Fruit fly (Drosophila melanogaster) whole organism, embryonic: ENCODE measurements around the gene p24-1.

ENCODE experiments used
- Abd-B ChIP-seq: fragments of 200-800 bp; sonication (Bioruptor generic); optimal IDR thresholded peaks from 2 replicates; lab custom pipeline; 2018; ENCODE audit warnings: missing biosample characterization, mild to moderate bottlenecking, missing genetic modification characterization, moderate library complexity
- Atf3 ChIP-seq: fragments of 200-800 bp; sonication (Bioruptor generic); optimal IDR thresholded peaks from 3 replicates; lab custom pipeline; 2016; ENCODE audit warnings: missing biosample characterization, missing genetic modification characterization
- BEAF-32 ChIP-seq: fragments of 200-800 bp; sonication (Bioruptor generic); optimal IDR thresholded peaks from 3 replicates; lab custom pipeline; 2017; ENCODE audit warnings: missing biosample characterization, missing genetic modification characterization, mild to moderate bottlenecking, moderate library complexity, missing genetic modification reagents
- CG10431 ChIP-seq: fragments of 200-800 bp; sonication (Bioruptor generic); optimal IDR thresholded peaks from 3 replicates; lab custom pipeline; 2018; ENCODE audit warnings: missing biosample characterization, mild to moderate bottlenecking, missing genetic modification characterization
- CG13424 ChIP-seq: fragments of 200-800 bp; sonication (Bioruptor generic); optimal IDR thresholded peaks from 2 replicates; lab custom pipeline; 2019; ENCODE audit warnings: missing biosample characterization, mild to moderate bottlenecking, missing genetic modification characterization, moderate library complexity
- CG14710 ChIP-seq: fragments of 200-800 bp; sonication (Bioruptor generic); optimal IDR thresholded peaks from 3 replicates; lab custom pipeline; 2019; ENCODE audit warnings: missing biosample characterization, mild to moderate bottlenecking, missing genetic modification characterization, moderate library complexity
- CG15011 ChIP-seq: fragments of 200-800 bp; sonication (Bioruptor generic); optimal IDR thresholded peaks from 3 replicates; lab custom pipeline; 2018; ENCODE audit warnings: missing biosample characterization, mild to moderate bottlenecking, missing genetic modification characterization
- CG1602 ChIP-seq: fragments of 200-800 bp; sonication (Bioruptor generic); optimal IDR thresholded peaks from 3 replicates; lab custom pipeline; 2016; ENCODE audit warnings: missing biosample characterization, missing genetic modification characterization
- CG16779 ChIP-seq: fragments of 200-800 bp; sonication (Bioruptor generic); IDR thresholded peaks from 2 replicates; pipeline ENCODE4 v1.3.6; 2022; ENCODE audit warnings: missing biosample characterization, missing genetic modification characterization
- CG17829 ChIP-seq: fragments of 200-800 bp; optimal IDR thresholded peaks from 2 replicates; lab custom pipeline; 2019; ENCODE audit warnings: missing biosample characterization, mild to moderate bottlenecking, missing genetic modification characterization, moderate library complexity
- CG30403 ChIP-seq: fragments of 200-800 bp; sonication (Bioruptor generic); optimal IDR thresholded peaks from 3 replicates; lab custom pipeline; 2016; ENCODE audit warnings: missing biosample characterization, missing genetic modification characterization
- CG31441 ChIP-seq: fragments of 200-800 bp; sonication (Bioruptor generic); IDR thresholded peaks from 2 replicates; pipeline ENCODE4 v1.3.6; 2022; ENCODE audit warnings: missing biosample characterization, missing genetic modification characterization
- CG34224 ChIP-seq: fragments of 200-800 bp; sonication (Bioruptor generic); IDR thresholded peaks from 3 replicates; pipeline ENCODE4 v1.3.6; 2022; ENCODE audit warnings: missing biosample characterization, missing genetic modification characterization; ENCODE audit not compliant: partially characterized antibody
- CG4617 ChIP-seq: fragments of 200-800 bp; sonication (Bioruptor generic); optimal IDR thresholded peaks from 3 replicates; lab custom pipeline; 2016; ENCODE audit warnings: missing biosample characterization, missing genetic modification characterization, borderline replicate concordance
- CG6175 ChIP-seq: fragments of 200-800 bp; sonication (Bioruptor generic); IDR thresholded peaks from 3 replicates; pipeline ENCODE4 v1.3.6; 2022; ENCODE audit warnings: missing biosample characterization, missing genetic modification characterization
- CG7372 ChIP-seq: fragments of 200-800 bp; sonication (Bioruptor generic); IDR thresholded peaks from 2 replicates; pipeline ENCODE4 v1.3.6; 2022; ENCODE audit warnings: missing biosample characterization, missing genetic modification characterization
- CG7839 ChIP-seq: fragments of 200-800 bp; sonication (Bioruptor generic); optimal IDR thresholded peaks from 3 replicates; lab custom pipeline; 2018; ENCODE audit warnings: missing biosample characterization, mild to moderate bottlenecking, missing genetic modification characterization, moderate library complexity
- CG8924 ChIP-seq: fragments of 200-800 bp; optimal IDR thresholded peaks from 3 replicates; lab custom pipeline; 2019; ENCODE audit warnings: missing biosample characterization, mild to moderate bottlenecking, missing genetic modification characterization, moderate library complexity
- Dip2 ChIP-seq: fragments of 200-800 bp; sonication (Bioruptor generic); IDR thresholded peaks from 2 replicates; pipeline ENCODE4 v1.3.6; 2022; ENCODE audit warnings: missing biosample characterization, missing genetic modification characterization
- HHEX ChIP-seq: fragments of 200-800 bp; sonication (Bioruptor generic); optimal IDR thresholded peaks from 3 replicates; lab custom pipeline; 2017; ENCODE audit warnings: missing biosample characterization, mild to moderate bottlenecking, missing genetic modification characterization, missing genetic modification reagents
- HLH4C ChIP-seq: fragments of 200-800 bp; sonication (Bioruptor generic); IDR thresholded peaks from 3 replicates; pipeline ENCODE4 v1.3.6; 2022; ENCODE audit warnings: missing biosample characterization, missing genetic modification characterization; ENCODE audit not compliant: partially characterized antibody
- Hr51 ChIP-seq, 2 experiments: fragments of 200-800 bp; sonication (Bioruptor generic); optimal IDR thresholded peaks; 2 replicates in 1 of 2; 3 replicates in 1 of 2; lab custom pipeline; 2016 to 2018; ENCODE audit warnings: missing biosample characterization in 2 of 2, missing genetic modification characterization in 2 of 2, mild to moderate bottlenecking in 1 of 2, moderate library complexity in 1 of 2
- Lim3 ChIP-seq: fragments of 200-800 bp; sonication (Bioruptor generic); IDR thresholded peaks from 2 replicates; pipeline ENCODE4 v1.3.6; 2022; ENCODE audit warnings: missing biosample characterization, missing genetic modification characterization
- Meics ChIP-seq: fragments of 200-800 bp; sonication (Bioruptor generic); optimal IDR thresholded peaks from 2 replicates; lab custom pipeline; 2017; ENCODE audit warnings: missing biosample characterization, mild to moderate bottlenecking, missing genetic modification characterization
- NC2α ChIP-seq: fragments of 200-800 bp; sonication (Bioruptor generic); optimal IDR thresholded peaks from 2 replicates; lab custom pipeline; 2016; ENCODE audit warnings: missing biosample characterization, missing genetic modification characterization
- Oli ChIP-seq: fragments of 200-800 bp; sonication (Bioruptor generic); optimal IDR thresholded peaks from 2 replicates; lab custom pipeline; 2018; ENCODE audit warnings: missing biosample characterization, mild to moderate bottlenecking, missing genetic modification characterization, moderate library complexity
- Rx ChIP-seq: fragments of 200-800 bp; sonication (Bioruptor generic); IDR thresholded peaks from 2 replicates; pipeline ENCODE4 v1.3.6; 2022; ENCODE audit warnings: missing biosample characterization, missing genetic modification characterization
- Sin3A ChIP-seq: fragments of >200 bp; optimal IDR thresholded peaks from 2 replicates; lab custom pipeline; 2018
- Sox100B ChIP-seq: fragments of 200-800 bp; sonication (Bioruptor generic); optimal IDR thresholded peaks from 3 replicates; lab custom pipeline; 2018; ENCODE audit warnings: missing biosample characterization, mild to moderate bottlenecking, missing genetic modification characterization
- Xbp1 ChIP-seq: fragments of 200-800 bp; sonication (Bioruptor generic); optimal IDR thresholded peaks from 3 replicates; lab custom pipeline; 2016; ENCODE audit warnings: missing biosample characterization, mild to moderate bottlenecking, missing genetic modification characterization
- ab ChIP-seq: fragments of 200-800 bp; sonication (Bioruptor generic); optimal IDR thresholded peaks from 2 replicates; lab custom pipeline; 2016; ENCODE audit warnings: missing biosample characterization, missing genetic modification characterization
- ara ChIP-seq: fragments of 200-800 bp; sonication (Bioruptor generic); IDR thresholded peaks from 2 replicates; pipeline ENCODE4 v1.3.6; 2022; ENCODE audit warnings: missing biosample characterization, missing genetic modification characterization
- ase ChIP-seq: fragments of 200-800 bp; sonication (Bioruptor generic); IDR thresholded peaks from 3 replicates; pipeline ENCODE4 v1.3.6; 2022; ENCODE audit warnings: missing biosample characterization, missing genetic modification characterization
- bbx ChIP-seq: fragments of 200-800 bp; sonication (Bioruptor generic); IDR thresholded peaks from 2 replicates; pipeline ENCODE4 v1.3.6; 2022; ENCODE audit warnings: missing biosample characterization, missing genetic modification characterization; ENCODE audit not compliant: partially characterized antibody
- caup ChIP-seq: fragments of 200-800 bp; sonication (Bioruptor generic); optimal IDR thresholded peaks from 3 replicates; lab custom pipeline; 2017; ENCODE audit warnings: missing biosample characterization, mild to moderate bottlenecking, missing genetic modification characterization, moderate library complexity; ENCODE audit not compliant: severe bottlenecking
- chinmo ChIP-seq: fragments of 200-800 bp; sonication (Bioruptor generic); IDR thresholded peaks from 4 replicates; pipeline ENCODE4 v1.3.6; 2022; ENCODE audit warnings: missing biosample characterization, missing genetic modification characterization; ENCODE audit not compliant: partially characterized antibody
- crol ChIP-seq: fragments of 200-800 bp; sonication (Bioruptor generic); IDR thresholded peaks from 2 replicates; pipeline ENCODE4 v1.3.6; 2022; ENCODE audit warnings: missing biosample characterization, missing genetic modification characterization
- dysf ChIP-seq: fragments of 200-800 bp; sonication (Bioruptor generic); IDR thresholded peaks from 3 replicates; pipeline ENCODE4 v1.3.6; 2022; ENCODE audit warnings: missing biosample characterization, missing genetic modification characterization
- fd102C ChIP-seq: fragments of 200-800 bp; sonication (Bioruptor generic); optimal IDR thresholded peaks from 2 replicates; lab custom pipeline; 2018; ENCODE audit warnings: missing biosample characterization, mild to moderate bottlenecking, missing genetic modification characterization, moderate library complexity
- hb ChIP-seq: fragments of 200-800 bp; sonication (Bioruptor generic); IDR thresholded peaks from 3 replicates; pipeline ENCODE4 v1.3.6; 2022; ENCODE audit warnings: missing biosample characterization, missing genetic modification characterization; ENCODE audit not compliant: partially characterized antibody
- lilli ChIP-seq: fragments of 200-800 bp; sonication (Bioruptor generic); optimal IDR thresholded peaks from 3 replicates; lab custom pipeline; 2016; ENCODE audit warnings: missing biosample characterization, missing genetic modification characterization
- luna ChIP-seq: fragments of 200-800 bp; sonication (Bioruptor generic); optimal IDR thresholded peaks from 2 replicates; lab custom pipeline; 2016; ENCODE audit warnings: missing biosample characterization, missing genetic modification characterization
- nau ChIP-seq: fragments of 200-800 bp; sonication (Bioruptor generic); optimal IDR thresholded peaks from 3 replicates; lab custom pipeline; 2017; ENCODE audit warnings: missing biosample characterization, mild to moderate bottlenecking, missing genetic modification characterization, missing genetic modification reagents
- phol ChIP-seq: fragments of 200-800 bp; sonication (Bioruptor generic); optimal IDR thresholded peaks from 3 replicates; lab custom pipeline; 2018; ENCODE audit warnings: missing biosample characterization, mild to moderate bottlenecking, missing genetic modification characterization, moderate library complexity
- psq ChIP-seq: fragments of 200-800 bp; sonication (Bioruptor generic); optimal IDR thresholded peaks from 2 replicates; lab custom pipeline; 2017; ENCODE audit warnings: missing biosample characterization, missing genetic modification characterization
- pum ChIP-seq: fragments of 200-800 bp; sonication (Bioruptor generic); optimal IDR thresholded peaks from 2 replicates; lab custom pipeline; 2016; ENCODE audit warnings: missing biosample characterization, missing genetic modification characterization
- run ChIP-seq: fragments of 200-800 bp; sonication (Bioruptor generic); optimal IDR thresholded peaks from 3 replicates; lab custom pipeline; 2018; ENCODE audit warnings: missing biosample characterization, mild to moderate bottlenecking, missing genetic modification characterization
- slou ChIP-seq: fragments of 200-800 bp; sonication (Bioruptor generic); optimal IDR thresholded peaks from 3 replicates; lab custom pipeline; 2016; ENCODE audit warnings: missing biosample characterization, missing genetic modification characterization
- slp2 ChIP-seq: fragments of 200-800 bp; sonication (Bioruptor generic); optimal IDR thresholded peaks from 2 replicates; lab custom pipeline; 2016; ENCODE audit warnings: missing biosample characterization, missing genetic modification characterization
- trem ChIP-seq: fragments of 200-800 bp; optimal IDR thresholded peaks from 3 replicates; lab custom pipeline; 2019; ENCODE audit warnings: missing biosample characterization, mild to moderate bottlenecking, missing genetic modification characterization, moderate library complexity
- twi ChIP-seq: fragments of 200-800 bp; optimal IDR thresholded peaks from 2 replicates; lab custom pipeline; 2019; ENCODE audit warnings: missing biosample characterization, mild to moderate bottlenecking, missing genetic modification characterization, moderate library complexity

Gene p24-1

DNA sequence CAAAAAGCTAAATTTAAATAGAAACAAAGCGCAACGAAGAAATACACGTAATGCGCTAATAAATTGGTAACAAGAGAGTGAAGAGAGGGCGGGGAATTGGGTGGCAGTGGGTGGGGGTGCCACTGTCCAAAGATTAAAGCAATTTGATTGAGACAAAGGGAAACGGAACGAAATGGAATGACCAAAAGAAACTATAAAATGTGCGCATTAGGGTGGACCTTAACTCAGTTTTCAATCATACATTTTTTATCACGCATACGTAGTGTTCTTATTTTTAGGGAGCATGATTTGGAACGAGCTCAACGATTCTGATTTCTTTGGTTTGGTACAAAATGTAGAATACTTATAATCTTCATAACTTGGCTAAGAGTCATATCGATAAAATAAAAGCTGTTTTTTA is 30.4 kb downstream of the p24-1 start (continued):
- no peak for TF ChIP-seq bbx (GFP tag; lab: Robert Waterston, UW)
- no peak for TF ChIP-seq run
- no peak for TF ChIP-seq Abd-B (GFP tag; lab: Kevin White, UChicago)
- no peak for TF ChIP-seq CG7372 (GFP tag; lab: Robert Waterston, UW)
- peak in 1 of 2 experiments; percentile 12 for TF ChIP-seq Hr51 (GFP tag; optimal IDR thresholded peaks at IDR 0.05; lab: Kevin White, UChicago)
- no peak for TF ChIP-seq slou (GFP tag; lab: Kevin White, UChicago)
- TF ChIP-seq CG7839 (tag; lab: Kevin White, UChicago) = peak; percentile 9
- TF ChIP-seq pum (GFP tag; lab: Kevin White, UChicago) = no peak
- TF ChIP-seq CG14710 (tag; lab: Kevin White, UChicago) = no peak
- TF ChIP-seq trem (tag; lab: Kevin White, UChicago) = no peak
- no peak for TF ChIP-seq CG1602 (GFP tag; lab: Kevin White, UChicago)
- no peak for TF ChIP-seq psq (GFP tag; lab: Kevin White, UChicago)
- 0 out of 3 replicates have a peak, but pooled peaks have one; percentile 23 for TF ChIP-seq dysf (GFP tag; lab: Robert Waterston, UW)
- no peak for TF ChIP-seq phol (tag; lab: Kevin White, UChicago)
- no peak for TF ChIP-seq Rx (GFP tag; lab: Robert Waterston, UW)
- TF ChIP-seq CG31441 (GFP tag; lab: Robert Waterston, UW) = no peak
- TF ChIP-seq twi (tag; lab: Kevin White, UChicago) = no peak
- no peak for TF ChIP-seq Xbp1
- TF ChIP-seq Oli (tag; lab: Kevin White, UChicago) = no peak
- peak; percentile 29 for TF ChIP-seq Meics (GFP tag; lab: Kevin White, UChicago)
- peak; percentile 9 for TF ChIP-seq CG17829 (tag; lab: Kevin White, UChicago)
- no peak for TF ChIP-seq Sin3A
- TF ChIP-seq Sox100B (GFP tag; lab: Kevin White, UChicago) = no peak
- no peak for TF ChIP-seq CG30403 (GFP tag; lab: Kevin White, UChicago)
- no peak for TF ChIP-seq ara
- peak; percentile 26 for TF ChIP-seq CG13424 (tag; lab: Kevin White, UChicago)
- no peak for TF ChIP-seq CG6175 (GFP tag; lab: Robert Waterston, UW)
- TF ChIP-seq nau = no peak
- TF ChIP-seq CG34224 (GFP tag; lab: Robert Waterston, UW) = no peak
- TF ChIP-seq hb (GFP tag; lab: Robert Waterston, UW) = no peak
- no peak for TF ChIP-seq lilli (GFP tag; lab: Kevin White, UChicago)
- TF ChIP-seq crol (GFP tag; lab: Robert Waterston, UW) = peak; percentile 64
- TF ChIP-seq fd102C = no peak
- no peak for TF ChIP-seq BEAF-32 (GFP tag; lab: Kevin White, UChicago)
- no peak for TF ChIP-seq Atf3 (GFP tag; lab: Kevin White, UChicago)
- TF ChIP-seq CG8924 = no peak
- TF ChIP-seq HLH4C (GFP tag; lab: Robert Waterston, UW) = no peak
- TF ChIP-seq CG10431 = no peak
- TF ChIP-seq caup = no peak
- no peak for TF ChIP-seq ab (GFP tag; lab: Kevin White, UChicago)
- TF ChIP-seq HHEX (GFP tag; lab: Kevin White, UChicago) = no peak
- TF ChIP-seq CG15011 (GFP tag; lab: Kevin White, UChicago) = no peak
- TF ChIP-seq CG4617 (GFP tag; lab: Kevin White, UChicago) = no peak
- no peak for TF ChIP-seq ase (GFP tag; lab: Robert Waterston, UW)
- no peak for TF ChIP-seq luna (GFP tag; lab: Kevin White, UChicago)
- TF ChIP-seq slp2 (GFP tag; lab: Kevin White, UChicago) = no peak
- no peak for TF ChIP-seq Dip2 (GFP tag; lab: Robert Waterston, UW)
- no peak for TF ChIP-seq NC2α (GFP tag; lab: Kevin White, UChicago)
- TF ChIP-seq Lim3 (GFP tag; lab: Robert Waterston, UW) = no peak
- no peak for TF ChIP-seq CG16779 (GFP tag; lab: Robert Waterston, UW)
- 0 out of 4 replicates have a peak, but pooled peaks have one; percentile 60 for TF ChIP-seq chinmo (GFP tag; lab: Robert Waterston, UW)
